Worm (Caenorhabditis elegans) whole organism, L4 larva: ENCODE measurements around the gene F32D8.8.

ENCODE experiments used
- tra-1 ChIP-seq: fragments of 200-800 bp; sonication (Bioruptor generic); IDR thresholded peaks from 2 replicates; pipeline ENCODE4 v1.3.6; 2022; ENCODE audit warnings: missing genetic modification reagents, missing genetic modification characterization, missing compliant biosample characterization
- unc-39 ChIP-seq: sonication (generic microtip); optimal IDR thresholded peaks from 2 replicates; lab custom pipeline; 2017; ENCODE audit warnings: missing biosample characterization, missing genetic modification characterization

- TF ChIP-seq unc-39 (no peak), tra-1 (GFP tag; lab: Robert Waterston, UW) (no peak)
These were observed 9.0 kb downstream of the F32D8.8 start, which contains the start of gene F32D8.4 for ce11 chrV:10893510-10894128.
